Fruit fly (Drosophila melanogaster) whole organism: ENCODE data around the gene CG17681.

ENCODE experiments used
- EcR ChIP-seq, 2 experiments: fragments of >200 bp; optimal IDR thresholded peaks; 2 replicates each; lab custom pipeline; 2017; ENCODE audit warnings: missing biosample characterization in 2 of 2, missing genetic modification characterization in 2 of 2, missing genetic modification reagents in 2 of 2
- pan ChIP-seq: fragments of >200 bp; optimal IDR thresholded peaks from 2 replicates; lab custom pipeline; 2017

dm6 chr2L:18137591-18138247 lies 15.2 kb upstream of the CG17681 start, which contains the start of gene kel:
- no peak for TF ChIP-seq pan
- TF ChIP-seq EcR (GFP tag; optimal IDR thresholded peaks at IDR 0.05; lab: Kevin White, UChicago) = no peak
